Fruit fly (Drosophila melanogaster) whole organism, embryonic: ENCODE results near the gene CG42525.

ENCODE experiments used
- Asciz ChIP-seq: fragments of 200-800 bp; sonication (Bioruptor generic); optimal IDR thresholded peaks from 2 replicates; lab custom pipeline; 2017; ENCODE audit warnings: missing biosample characterization, mild to moderate bottlenecking, missing genetic modification characterization, missing genetic modification reagents
- Atf-2 ChIP-seq: fragments of 200-800 bp; sonication (Bioruptor generic); optimal IDR thresholded peaks from 2 replicates; lab custom pipeline; 2016; ENCODE audit warnings: missing biosample characterization, missing genetic modification characterization
- Atf6 ChIP-seq: fragments of 200-800 bp; sonication (Bioruptor generic); IDR thresholded peaks from 2 replicates; pipeline ENCODE4 v1.3.6; 2022; ENCODE audit warnings: missing biosample characterization, missing genetic modification characterization
- CG10431 ChIP-seq: fragments of 200-800 bp; sonication (Bioruptor generic); optimal IDR thresholded peaks from 3 replicates; lab custom pipeline; 2018; ENCODE audit warnings: missing biosample characterization, mild to moderate bottlenecking, missing genetic modification characterization
- CG11695 ChIP-seq: fragments of 200-800 bp; sonication (Bioruptor generic); IDR thresholded peaks from 3 replicates; pipeline ENCODE4 v1.3.6; 2022; ENCODE audit warnings: missing biosample characterization, missing genetic modification characterization
- CG12071 ChIP-seq: fragments of 200-800 bp; sonication (Bioruptor generic); optimal IDR thresholded peaks from 3 replicates; lab custom pipeline; 2018; ENCODE audit warnings: missing biosample characterization, mild to moderate bottlenecking, missing genetic modification characterization
- CG1233 ChIP-seq: fragments of 200-800 bp; sonication (Bioruptor generic); optimal IDR thresholded peaks from 4 replicates; lab custom pipeline; 2018; ENCODE audit warnings: missing biosample characterization, mild to moderate bottlenecking, missing genetic modification characterization
- CG12391 ChIP-seq: fragments of 200-800 bp; sonication (Bioruptor generic); optimal IDR thresholded peaks from 3 replicates; lab custom pipeline; 2018; ENCODE audit warnings: missing biosample characterization, mild to moderate bottlenecking, missing genetic modification characterization, moderate library complexity
- CG13296 ChIP-seq: fragments of 200-800 bp; sonication (Bioruptor generic); optimal IDR thresholded peaks from 3 replicates; lab custom pipeline; 2018; ENCODE audit warnings: missing biosample characterization, mild to moderate bottlenecking, missing genetic modification characterization
- CG1602 ChIP-seq: fragments of 200-800 bp; sonication (Bioruptor generic); optimal IDR thresholded peaks from 3 replicates; lab custom pipeline; 2016; ENCODE audit warnings: missing biosample characterization, missing genetic modification characterization
- CG16813 ChIP-seq: fragments of 200-800 bp; sonication (Bioruptor generic); IDR thresholded peaks from 3 replicates; pipeline ENCODE4 v1.3.6; 2022; ENCODE audit warnings: missing biosample characterization, missing genetic modification characterization; ENCODE audit not compliant: partially characterized antibody
- CG16815 ChIP-seq: fragments of 200-800 bp; sonication (Bioruptor generic); optimal IDR thresholded peaks from 3 replicates; lab custom pipeline; 2017; ENCODE audit warnings: missing biosample characterization, mild to moderate bottlenecking, missing genetic modification characterization
- CG17361 ChIP-seq: fragments of 200-800 bp; sonication (Bioruptor generic); IDR thresholded peaks from 3 replicates; pipeline ENCODE4 v1.3.6; 2022; ENCODE audit warnings: missing biosample characterization, missing genetic modification characterization
- CG17612 ChIP-seq: fragments of 200-800 bp; sonication (Bioruptor generic); IDR thresholded peaks from 2 replicates; pipeline ENCODE4 v1.3.6; 2022; ENCODE audit warnings: missing biosample characterization, missing genetic modification characterization
- CG30403 ChIP-seq: fragments of 200-800 bp; sonication (Bioruptor generic); optimal IDR thresholded peaks from 3 replicates; lab custom pipeline; 2016; ENCODE audit warnings: missing biosample characterization, missing genetic modification characterization
- CG30431 ChIP-seq: fragments of 200-800 bp; sonication (Bioruptor generic); optimal IDR thresholded peaks from 2 replicates; lab custom pipeline; 2017; ENCODE audit warnings: missing biosample characterization, missing genetic modification characterization
- CG3065 ChIP-seq: fragments of 200-800 bp; sonication (Bioruptor generic); optimal IDR thresholded peaks from 2 replicates; lab custom pipeline; 2016; ENCODE audit warnings: missing biosample characterization, missing genetic modification characterization
- CG33213 ChIP-seq: fragments of 200-800 bp; sonication (Bioruptor generic); optimal IDR thresholded peaks from 3 replicates; lab custom pipeline; 2016; ENCODE audit warnings: missing biosample characterization, missing genetic modification characterization
- CG33557 ChIP-seq: fragments of 200-800 bp; sonication (Bioruptor generic); optimal IDR thresholded peaks from 2 replicates; lab custom pipeline; 2019; ENCODE audit warnings: missing biosample characterization, mild to moderate bottlenecking, missing genetic modification characterization, moderate library complexity
- CG3995 ChIP-seq: fragments of 200-800 bp; sonication (Bioruptor generic); optimal IDR thresholded peaks from 3 replicates; lab custom pipeline; 2016; ENCODE audit warnings: missing biosample characterization, missing genetic modification characterization
- CG4328 ChIP-seq: fragments of 200-800 bp; sonication (Bioruptor generic); optimal IDR thresholded peaks from 3 replicates; lab custom pipeline; 2017; ENCODE audit warnings: missing biosample characterization, missing genetic modification reagents, missing genetic modification characterization
- CG4404 ChIP-seq: fragments of 200-800 bp; sonication (Bioruptor generic); IDR thresholded peaks from 2 replicates; pipeline ENCODE4 v1.3.6; 2022; ENCODE audit warnings: missing biosample characterization, missing genetic modification characterization
- CG4854 ChIP-seq: fragments of 200-800 bp; sonication (Bioruptor generic); optimal IDR thresholded peaks from 2 replicates; lab custom pipeline; 2016; ENCODE audit warnings: missing biosample characterization, missing genetic modification characterization, inconsistent platforms
- CG6765 ChIP-seq: fragments of 200-800 bp; sonication (Bioruptor generic); optimal IDR thresholded peaks from 3 replicates; lab custom pipeline; 2017; ENCODE audit warnings: missing biosample characterization, mild to moderate bottlenecking, missing genetic modification characterization
- CG7357 ChIP-seq: fragments of 200-800 bp; sonication (Bioruptor generic); IDR thresholded peaks from 3 replicates; pipeline ENCODE4 v1.3.6; 2022; ENCODE audit warnings: missing biosample characterization, missing genetic modification characterization
- CG7745 ChIP-seq: fragments of 200-800 bp; sonication (Bioruptor generic); optimal IDR thresholded peaks from 2 replicates; lab custom pipeline; 2018; ENCODE audit warnings: missing biosample characterization, mild to moderate bottlenecking, missing genetic modification characterization, moderate library complexity
- CG9817 ChIP-seq: fragments of 200-800 bp; sonication (Bioruptor generic); optimal IDR thresholded peaks from 2 replicates; lab custom pipeline; 2018; ENCODE audit warnings: missing biosample characterization, mild to moderate bottlenecking, missing genetic modification characterization, moderate library complexity
- D19B ChIP-seq: fragments of 200-800 bp; sonication (Bioruptor generic); optimal IDR thresholded peaks from 2 replicates; lab custom pipeline; 2017; ENCODE audit warnings: missing biosample characterization, mild to moderate bottlenecking, missing genetic modification characterization
- Deaf1 ChIP-seq: fragments of 200-800 bp; optimal IDR thresholded peaks from 3 replicates; lab custom pipeline; 2019; ENCODE audit warnings: missing biosample characterization, mild to moderate bottlenecking, missing genetic modification characterization, moderate library complexity
- Doc2 ChIP-seq: fragments of 200-800 bp; sonication (Bioruptor generic); IDR thresholded peaks from 2 replicates; pipeline ENCODE4 v1.3.6; 2022; ENCODE audit warnings: missing biosample characterization, missing genetic modification characterization
- Doc3 ChIP-seq: fragments of 200-800 bp; sonication (Bioruptor generic); IDR thresholded peaks from 3 replicates; pipeline ENCODE4 v1.3.6; 2022; ENCODE audit warnings: missing biosample characterization, missing genetic modification characterization; ENCODE audit not compliant: partially characterized antibody
- Dp ChIP-seq: fragments of 200-800 bp; sonication (Bioruptor generic); optimal IDR thresholded peaks from 2 replicates; lab custom pipeline; 2018; ENCODE audit warnings: missing biosample characterization, mild to moderate bottlenecking, missing genetic modification characterization, moderate library complexity
- Drgx ChIP-seq: fragments of 200-800 bp; sonication (Bioruptor generic); IDR thresholded peaks from 2 replicates; pipeline ENCODE4 v1.3.6; 2022; ENCODE audit warnings: missing biosample characterization, missing genetic modification characterization
- HLHmδ ChIP-seq: fragments of 200-800 bp; sonication (Bioruptor generic); optimal IDR thresholded peaks from 2 replicates; lab custom pipeline; 2018; ENCODE audit warnings: missing biosample characterization, mild to moderate bottlenecking, missing genetic modification characterization, moderate library complexity
- Hmr ChIP-seq: fragments of 200-800 bp; sonication (Bioruptor generic); optimal IDR thresholded peaks from 3 replicates; lab custom pipeline; 2017; ENCODE audit warnings: mild to moderate bottlenecking, missing biosample characterization, missing genetic modification reagents, missing genetic modification characterization
- Hr3 ChIP-seq: fragments of 200-800 bp; sonication (Bioruptor generic); optimal IDR thresholded peaks from 3 replicates; lab custom pipeline; 2016; ENCODE audit warnings: missing biosample characterization, missing genetic modification characterization
- MTF-1 ChIP-seq: fragments of 200-800 bp; sonication (Bioruptor generic); optimal IDR thresholded peaks from 2 replicates; lab custom pipeline; 2018; ENCODE audit warnings: missing biosample characterization, mild to moderate bottlenecking, missing genetic modification characterization, borderline replicate concordance
- Myb ChIP-seq: fragments of 200-800 bp; sonication (Bioruptor generic); optimal IDR thresholded peaks from 2 replicates; lab custom pipeline; 2016; ENCODE audit warnings: missing biosample characterization, missing genetic modification characterization
- NC2α ChIP-seq: fragments of 200-800 bp; sonication (Bioruptor generic); optimal IDR thresholded peaks from 2 replicates; lab custom pipeline; 2016; ENCODE audit warnings: missing biosample characterization, missing genetic modification characterization
- Xbp1 ChIP-seq: fragments of 200-800 bp; sonication (Bioruptor generic); optimal IDR thresholded peaks from 3 replicates; lab custom pipeline; 2016; ENCODE audit warnings: missing biosample characterization, mild to moderate bottlenecking, missing genetic modification characterization
- ase ChIP-seq: fragments of 200-800 bp; sonication (Bioruptor generic); IDR thresholded peaks from 3 replicates; pipeline ENCODE4 v1.3.6; 2022; ENCODE audit warnings: missing biosample characterization, missing genetic modification characterization
- bbx ChIP-seq: fragments of 200-800 bp; sonication (Bioruptor generic); IDR thresholded peaks from 2 replicates; pipeline ENCODE4 v1.3.6; 2022; ENCODE audit warnings: missing biosample characterization, missing genetic modification characterization; ENCODE audit not compliant: partially characterized antibody
- disco-r ChIP-seq: fragments of 200-800 bp; sonication (Bioruptor generic); optimal IDR thresholded peaks from 2 replicates; lab custom pipeline; 2016; ENCODE audit warnings: missing biosample characterization, missing genetic modification characterization
- exex ChIP-seq: fragments of 200-800 bp; sonication (Bioruptor generic); optimal IDR thresholded peaks from 4 replicates; lab custom pipeline; 2018; ENCODE audit warnings: missing biosample characterization, mild to moderate bottlenecking, missing genetic modification characterization, moderate library complexity
- maf-S ChIP-seq: fragments of 200-800 bp; sonication (Bioruptor generic); optimal IDR thresholded peaks from 2 replicates; lab custom pipeline; 2016; ENCODE audit warnings: missing biosample characterization, missing genetic modification characterization
- nerfin-2 ChIP-seq: fragments of 200-800 bp; sonication (Bioruptor generic); IDR thresholded peaks from 2 replicates; pipeline ENCODE4 v1.3.6; 2022; ENCODE audit warnings: missing biosample characterization, missing genetic modification characterization; ENCODE audit not compliant: partially characterized antibody
- nom ChIP-seq: fragments of 200-800 bp; sonication (Bioruptor generic); optimal IDR thresholded peaks from 2 replicates; lab custom pipeline; 2017; ENCODE audit warnings: missing biosample characterization, missing genetic modification characterization, mild to moderate bottlenecking, moderate library complexity, missing genetic modification reagents
- pros ChIP-seq: fragments of 200-800 bp; sonication (Bioruptor generic); optimal IDR thresholded peaks from 3 replicates; lab custom pipeline; 2019; ENCODE audit warnings: missing biosample characterization, mild to moderate bottlenecking, missing genetic modification characterization, moderate library complexity
- ro ChIP-seq: fragments of 200-800 bp; sonication (Bioruptor generic); IDR thresholded peaks from 2 replicates; pipeline ENCODE4 v1.3.6; 2022; ENCODE audit warnings: missing biosample characterization, missing genetic modification characterization
- sr ChIP-seq: fragments of 200-800 bp; sonication (Bioruptor generic); IDR thresholded peaks from 3 replicates; pipeline ENCODE4 v1.3.6; 2022; ENCODE audit warnings: missing biosample characterization, missing genetic modification characterization

Gene CG42525

DNA sequence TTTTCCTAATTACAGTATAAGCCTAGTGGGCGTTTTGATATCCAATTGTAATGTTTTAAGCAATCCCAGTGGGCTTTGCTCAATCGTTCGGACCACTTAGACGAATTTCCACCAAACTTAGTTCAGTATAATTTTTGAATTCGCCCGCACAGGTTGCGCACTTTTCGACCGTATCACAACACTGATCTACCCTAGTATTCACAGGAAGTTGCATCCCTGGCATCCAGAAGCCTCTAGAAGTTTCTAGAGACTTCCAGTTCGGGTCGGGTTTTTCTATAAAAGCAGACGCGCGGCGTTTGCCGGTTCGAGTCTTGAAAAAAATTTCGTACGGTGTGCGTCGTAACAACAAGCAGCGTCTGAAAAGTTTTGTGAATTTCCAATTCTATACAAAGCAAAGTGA is 3.4 kb upstream of the CG42525 start, which contains the start of gene Hsp83 (continued):
- peak; percentile 98 for TF ChIP-seq CG33213 (GFP tag; lab: Kevin White, UChicago)
- peak; percentile 26; the same call in 1 of the 2 replicates for TF ChIP-seq CG4404 (GFP tag; lab: Robert Waterston, UW)
- TF ChIP-seq Atf-2, result peak; percentile 84
- TF ChIP-seq CG3995 (GFP tag; lab: Kevin White, UChicago), result peak; percentile 81
- 0 out of 2 replicates have a peak, but pooled peaks have one; percentile 33 for TF ChIP-seq Doc2 (GFP tag; lab: Robert Waterston, UW)
- peak; percentile 84 for TF ChIP-seq CG11695 (GFP tag; lab: Robert Waterston, UW)
- no peak for TF ChIP-seq Doc3 (GFP tag; lab: Robert Waterston, UW)
- peak; percentile 99 for TF ChIP-seq MTF-1 (GFP tag; lab: Kevin White, UChicago)
- TF ChIP-seq CG13296 (GFP tag; lab: Kevin White, UChicago), result peak; percentile 99
- peak; percentile 95 for TF ChIP-seq CG12391 (tag; lab: Kevin White, UChicago)
- peak; percentile 80 for TF ChIP-seq Deaf1 (tag; lab: Kevin White, UChicago)
- peak; percentile 79 for TF ChIP-seq CG16815 (GFP tag; lab: Kevin White, UChicago)
- TF ChIP-seq maf-S, result peak; percentile 89
- peak; percentile 62 for TF ChIP-seq bbx
- peak; percentile 94 for TF ChIP-seq Dp (GFP tag; lab: Kevin White, UChicago)
- TF ChIP-seq sr (GFP tag; lab: Robert Waterston, UW), result peak; percentile 96
- peak; percentile 99 for TF ChIP-seq CG12071 (GFP tag; lab: Kevin White, UChicago)
- peak; percentile 85 for TF ChIP-seq CG17612 (GFP tag; lab: Robert Waterston, UW)
- TF ChIP-seq disco-r (GFP tag; lab: Kevin White, UChicago), result peak; percentile 91
- TF ChIP-seq D19B, result peak; percentile 87
- peak; percentile 40; the same call in 1 of the 2 replicates for TF ChIP-seq ro (GFP tag; lab: Robert Waterston, UW)
- no peak for TF ChIP-seq Myb (GFP tag; lab: Kevin White, UChicago)
- peak; percentile 99 for TF ChIP-seq nom (GFP tag; lab: Kevin White, UChicago)
- peak; percentile 80 for TF ChIP-seq CG7745 (tag; lab: Kevin White, UChicago)
- peak; percentile 99 for TF ChIP-seq Hmr
- TF ChIP-seq Xbp1 (GFP tag; lab: Kevin White, UChicago), result peak; percentile 87
- peak; percentile 82 for TF ChIP-seq CG30403 (GFP tag; lab: Kevin White, UChicago)
- peak; percentile 99 for TF ChIP-seq CG10431 (GFP tag; lab: Kevin White, UChicago)
- peak; percentile 97 for TF ChIP-seq Asciz
- peak; percentile 83 for TF ChIP-seq ase (GFP tag; lab: Robert Waterston, UW)
- peak; percentile 81 for TF ChIP-seq CG17361
- peak; percentile 93 for TF ChIP-seq NC2α
- TF ChIP-seq CG4854 (GFP tag; lab: Kevin White, UChicago), result peak; percentile 95
- peak; percentile 89 for TF ChIP-seq CG30431 (GFP tag; lab: Kevin White, UChicago)
- TF ChIP-seq Atf6 (GFP tag; lab: Robert Waterston, UW), result peak; percentile 95
- TF ChIP-seq exex (tag; lab: Kevin White, UChicago), result peak; percentile 84
- TF ChIP-seq CG4328 (GFP tag; lab: Kevin White, UChicago), result peak; percentile 99
- TF ChIP-seq CG33557 (GFP tag; lab: Kevin White, UChicago), result peak; percentile 95
- TF ChIP-seq CG9817 (tag; lab: Kevin White, UChicago), result peak; percentile 88
- peak; percentile 87 for TF ChIP-seq Drgx (GFP tag; lab: Robert Waterston, UW)
- no peak for TF ChIP-seq CG16813 (GFP tag; lab: Robert Waterston, UW)
- peak; percentile 61; the same call in 2 of the 3 replicates for TF ChIP-seq CG7357 (GFP tag; lab: Robert Waterston, UW)
- TF ChIP-seq CG3065 (GFP tag; lab: Kevin White, UChicago), result peak; percentile 94
- peak; percentile 100 for TF ChIP-seq CG6765 (GFP tag; lab: Kevin White, UChicago)
- peak; percentile 82 for TF ChIP-seq pros (GFP tag; lab: Kevin White, UChicago)
- TF ChIP-seq CG1233 (GFP tag; lab: Kevin White, UChicago), result peak; percentile 98
- TF ChIP-seq nerfin-2 (GFP tag; lab: Robert Waterston, UW), result no peak
- peak; percentile 52 for TF ChIP-seq CG1602
- TF ChIP-seq Hr3 (GFP tag; lab: Kevin White, UChicago), result peak; percentile 73
- TF ChIP-seq HLHmδ (GFP tag; lab: Kevin White, UChicago), result peak; percentile 100
